Fruit fly (Drosophila melanogaster) whole organism, wandering third instar larva: ENCODE data around the gene CG31627.

ENCODE experiments used
- Hr78 ChIP-seq: fragments of >200 bp; optimal IDR thresholded peaks from 2 replicates; lab custom pipeline; 2017; ENCODE audit warnings: missing biosample characterization, missing genetic modification characterization
- br ChIP-seq: fragments of 200-800 bp; sonication (Bioruptor generic); optimal IDR thresholded peaks from 2 replicates; lab custom pipeline; 2016; ENCODE audit warnings: missing biosample characterization, missing genetic modification characterization
- ey ChIP-seq: fragments of 200-800 bp; sonication (Bioruptor generic); optimal IDR thresholded peaks from 2 replicates; lab custom pipeline; 2016; ENCODE audit warnings: missing biosample characterization, missing genetic modification characterization
- fru ChIP-seq: fragments of 200-800 bp; sonication (Bioruptor generic); optimal IDR thresholded peaks from 3 replicates; lab custom pipeline; 2016; ENCODE audit warnings: missing biosample characterization, mild to moderate bottlenecking, missing genetic modification characterization
- pan ChIP-seq: fragments of >200 bp; optimal IDR thresholded peaks from 2 replicates; lab custom pipeline; 2017
- woc ChIP-seq: sonication (Bioruptor generic); optimal IDR thresholded peaks from 2 replicates; lab custom pipeline; 2016; ENCODE audit warnings: missing biosample characterization, mild to moderate bottlenecking, missing genetic modification characterization

DNA sequence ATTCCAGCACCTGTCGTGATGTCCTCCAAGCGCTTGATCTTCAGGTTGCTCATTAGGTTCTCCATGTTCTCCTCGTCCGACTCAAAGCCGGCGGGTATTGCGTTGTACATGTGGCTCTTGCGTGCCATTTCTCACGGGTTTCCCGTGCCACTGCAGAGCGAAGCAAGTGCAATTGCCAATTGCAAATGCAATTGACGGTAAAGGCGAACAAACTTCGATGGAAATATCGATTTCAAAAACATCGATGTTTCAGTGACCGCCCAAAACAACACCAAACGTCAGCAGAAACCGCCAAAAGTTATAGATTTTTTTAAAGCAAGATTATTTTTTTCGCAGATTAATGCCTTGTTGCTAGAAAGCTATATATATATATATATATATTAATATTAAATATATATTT is 10.1 kb upstream of the CG31627 start, which contains the start of gene Nbr:
- TF ChIP-seq br (GFP tag; lab: Kevin White, UChicago) = no peak
- no peak for TF ChIP-seq woc (GFP tag; lab: Kevin White, UChicago)
- TF ChIP-seq ey = no peak
- no peak for TF ChIP-seq fru (GFP tag; lab: Kevin White, UChicago)
- TF ChIP-seq Hr78 = no peak
- TF ChIP-seq pan (lab: Kevin White, UChicago) = no peak
